Worm (Caenorhabditis elegans) whole organism, dauer: Measurements from ENCODE around the gene K08H2.5.

Experiments
- unc-62 ChIP-seq: sonication (generic microtip); optimal IDR thresholded peaks from 2 replicates; lab custom pipeline; 2017; ENCODE audit warnings: missing biosample characterization, missing genetic modification reagents, missing genetic modification characterization

Gene K08H2.5

ce11 chrX:13249102-13249501 lies 7.0 kb upstream of the K08H2.5 start:
- no peak for TF ChIP-seq unc-62 (GFP tag; lab: Kevin White, UChicago)

ce11 chrX:13248265-13248664 lies 6.1 kb upstream of the K08H2.5 start, which contains the start of gene K08H2.7:
TSS of gene K08H2.7 (minus strand) at chrX:13248437.
- no peak for TF ChIP-seq unc-62 (GFP tag; lab: Kevin White, UChicago)

ce11 chrX:13247614-13248013 lies 5.5 kb upstream of the K08H2.5 start:
- TF ChIP-seq unc-62 (GFP tag; lab: Kevin White, UChicago), result no peak

ce11 chrX:13246668-13247358 lies 4.7 kb upstream of the K08H2.5 start:
- no peak for TF ChIP-seq unc-62 (GFP tag; lab: Kevin White, UChicago)

ce11 chrX:13245090-13245489 lies 3.0 kb upstream of the K08H2.5 start, which contains the start of gene hpl-1:
TSS of gene hpl-1 (plus strand) at chrX:13245390.
- no peak for TF ChIP-seq unc-62 (GFP tag; lab: Kevin White, UChicago)

DNA sequence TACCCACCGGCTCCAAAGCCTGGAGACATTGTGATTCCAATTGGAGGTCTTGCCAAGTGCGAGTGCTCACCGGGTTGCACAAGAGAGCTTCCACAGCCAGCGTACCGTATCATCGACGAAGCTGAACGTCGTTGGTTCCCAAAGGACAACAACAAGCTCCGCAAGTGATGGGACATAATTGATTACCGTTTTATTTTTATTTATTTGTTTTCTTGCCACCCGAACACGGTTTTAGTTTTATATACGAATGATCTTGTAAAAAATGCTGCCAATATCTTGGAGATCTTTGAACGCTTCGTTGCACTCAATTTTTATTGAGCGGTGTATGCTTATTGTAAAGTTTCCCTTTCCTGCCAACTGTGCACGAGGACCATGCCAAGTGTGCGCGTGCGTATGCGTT lies 3.9 kb downstream of the K08H2.5 start, which contains the start of gene K08H2.4:
K08H2.4 (plus strand) TSS at position 301 of the 400 bp plus-strand sequence.
- TF ChIP-seq unc-62 (GFP tag; lab: Kevin White, UChicago), result no peak

- TF ChIP-seq unc-62 (GFP tag; lab: Kevin White, UChicago), result no peak
Observed at ce11 chrX:13237102-13237501, 5.0 kb downstream of the K08H2.5 start, which contains the start of gene K08H2.3. TSS of gene K08H2.3 (plus strand) at chrX:13237402.

DNA sequence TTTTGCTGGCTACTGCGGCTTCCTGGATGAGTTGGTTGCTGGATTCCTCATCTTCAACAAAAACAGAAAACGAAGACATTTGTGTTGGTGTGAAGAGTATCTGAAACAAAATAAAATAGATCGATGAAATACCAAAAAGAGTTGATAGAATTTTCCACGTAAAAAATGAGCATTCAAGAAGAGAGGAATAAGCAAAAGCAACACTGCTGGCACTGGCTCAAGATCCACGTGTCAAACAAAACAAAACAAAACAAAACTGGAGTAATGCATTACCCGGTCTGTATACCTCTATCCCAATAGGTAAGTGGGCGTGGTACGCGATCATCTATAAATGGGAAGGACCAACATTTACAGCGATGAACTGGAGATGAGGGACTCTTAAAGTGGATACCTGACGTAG lies 7.3 kb downstream of the K08H2.5 start, which contains the start of gene K08H2.2:
K08H2.2 (minus strand) TSS at position 101 of the 400 bp plus-strand sequence.
- TF ChIP-seq unc-62 (GFP tag; lab: Kevin White, UChicago), result no peak

- no peak for TF ChIP-seq unc-62 (GFP tag; lab: Kevin White, UChicago)
Observed at ce11 chrX:13232259-13232658, 9.9 kb downstream of the K08H2.5 start, which contains the start of gene bgnt-1.5. TSS of gene bgnt-1.5 (minus strand) at chrX:13232359.

DNA sequence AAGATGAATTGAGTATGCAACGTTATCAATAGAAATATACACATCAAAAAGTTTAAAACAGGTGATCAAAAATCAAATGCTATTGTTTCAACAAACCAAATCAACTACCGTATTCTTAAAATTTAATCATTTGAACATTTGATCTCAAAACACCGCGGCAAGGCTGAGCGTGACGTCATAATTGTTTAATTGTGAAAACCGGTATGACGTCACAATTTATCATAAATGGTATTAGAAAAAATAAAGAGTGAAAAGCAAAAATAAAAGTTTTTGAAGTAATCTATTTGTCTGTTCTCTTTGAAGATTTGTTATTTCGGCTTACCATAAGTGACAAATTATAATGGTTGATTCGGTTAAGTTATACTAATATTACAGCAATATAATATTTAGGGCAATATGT lies 14.4 kb downstream of the K08H2.5 start:
- no peak for TF ChIP-seq unc-62 (GFP tag; lab: Kevin White, UChicago)

DNA sequence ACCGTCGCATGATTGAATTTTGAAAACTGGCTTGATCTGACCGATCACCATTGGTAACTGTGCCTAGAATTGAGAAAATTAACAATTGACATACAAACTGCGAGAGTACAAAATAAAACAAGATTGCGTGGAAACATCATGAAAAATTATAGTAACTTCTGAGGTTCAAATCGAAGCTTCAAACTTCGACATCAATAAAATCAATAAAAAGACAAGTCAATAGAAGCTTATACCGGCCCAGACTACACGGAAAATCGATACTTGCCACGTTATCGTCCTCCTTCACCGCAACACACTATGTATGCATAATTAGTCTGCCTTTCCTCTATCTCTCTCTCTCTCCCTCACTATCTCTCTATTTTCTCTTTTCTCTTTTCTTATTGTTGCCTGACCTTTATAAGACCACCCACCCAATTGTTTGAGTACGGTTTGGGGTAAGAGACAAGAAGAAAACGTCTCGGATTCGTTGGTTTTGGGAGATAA lies 15.5 kb downstream of the K08H2.5 start, which contains the start of gene skr-21:
skr-21 (minus strand) TSS at position 51 of the 483 bp plus-strand sequence.
- TF ChIP-seq unc-62 (GFP tag; lab: Kevin White, UChicago), result no peak

DNA sequence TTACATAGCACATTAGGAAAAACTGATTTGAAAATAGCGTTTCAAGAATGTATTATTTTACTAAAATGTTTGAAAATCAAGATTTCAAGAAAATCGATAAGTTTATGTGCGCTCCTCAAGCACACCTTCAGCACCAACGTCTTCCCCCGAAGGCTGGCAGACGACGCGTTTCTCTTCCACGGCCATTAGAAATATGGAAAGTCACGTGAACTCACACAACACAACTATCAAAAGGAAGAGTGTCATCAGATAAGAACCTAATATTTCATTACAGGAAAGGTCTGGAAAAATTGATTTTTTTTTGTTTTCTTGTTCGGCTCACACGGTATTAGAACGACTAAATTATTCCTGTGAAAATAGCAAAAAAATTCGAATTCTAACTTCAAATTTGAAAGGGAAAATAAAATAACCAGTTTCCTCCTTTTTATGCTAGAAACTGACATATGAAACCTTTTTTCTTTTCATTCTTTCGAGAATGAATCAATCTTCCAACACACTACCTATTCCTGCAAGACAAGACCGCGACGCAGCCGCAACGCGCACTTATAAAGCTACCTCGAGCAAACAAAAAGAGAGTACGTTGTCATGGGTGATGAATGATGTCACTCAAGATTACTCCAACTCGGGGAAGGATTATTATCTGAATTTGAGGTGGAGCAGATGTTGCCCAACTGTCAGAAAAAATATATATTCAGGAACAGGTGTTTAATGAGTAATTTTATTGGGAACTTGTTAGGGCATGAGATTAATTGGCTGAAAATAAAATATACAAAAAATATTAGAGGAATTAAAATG lies 16.8 kb downstream of the K08H2.5 start:
- no peak for TF ChIP-seq unc-62 (GFP tag; lab: Kevin White, UChicago)

DNA sequence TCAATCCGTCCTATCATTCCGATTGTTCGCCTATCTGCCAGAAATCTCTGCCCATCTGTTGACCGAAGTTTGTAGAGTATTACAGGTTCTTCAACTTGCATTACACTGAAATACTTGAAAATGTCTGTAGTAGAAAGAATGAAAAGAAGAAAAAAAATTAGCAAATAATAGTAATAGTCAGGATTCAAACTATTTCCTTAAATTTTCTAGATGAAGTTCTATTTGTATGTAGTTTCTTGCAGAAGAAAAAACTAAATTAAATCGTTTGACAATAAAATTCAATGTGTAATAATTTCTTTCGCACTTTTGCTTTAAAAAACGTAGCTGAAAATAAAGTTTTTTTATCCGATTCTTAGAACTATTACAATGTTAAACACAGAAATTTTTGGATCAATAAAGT lies 17.5 kb downstream of the K08H2.5 start, which contains the start of gene skr-19:
skr-19 (minus strand) TSS at position 101 of the 400 bp plus-strand sequence.
- TF ChIP-seq unc-62 (GFP tag; lab: Kevin White, UChicago), result no peak

DNA sequence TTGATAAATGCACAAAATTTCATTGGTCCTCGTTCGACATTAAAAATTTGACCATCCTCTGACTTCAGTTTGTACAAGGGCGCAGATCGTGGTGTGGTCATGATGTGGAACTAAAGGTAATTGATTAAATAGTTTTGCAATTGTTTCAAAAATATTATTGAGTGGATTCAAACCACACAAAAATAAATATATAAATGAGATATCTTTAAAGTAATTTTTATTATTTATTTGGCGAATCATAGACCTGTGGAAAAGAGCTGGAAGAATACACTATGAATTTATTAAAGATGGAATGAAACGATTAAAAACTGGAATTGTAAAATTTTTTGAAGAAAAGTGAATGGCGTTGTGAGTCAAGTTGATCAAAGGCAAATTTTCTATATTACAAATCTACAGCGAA lies 18.7 kb downstream of the K08H2.5 start, which contains the start of gene skr-20:
skr-20 (minus strand) TSS at position 101 of the 400 bp plus-strand sequence.
- TF ChIP-seq unc-62 (GFP tag; lab: Kevin White, UChicago), result no peak

ce11 chrX:13221357-13221756 lies 20.8 kb downstream of the K08H2.5 start, which contains the start of gene asp-4:
TSS of gene asp-4 (minus strand) at chrX:13221462.
- no peak for TF ChIP-seq unc-62 (GFP tag; lab: Kevin White, UChicago)

ce11 chrX:13220609-13221008 lies 21.5 kb downstream of the K08H2.5 start:
- TF ChIP-seq unc-62 (GFP tag; lab: Kevin White, UChicago), result no peak
